Worm (Caenorhabditis elegans) whole organism, late embryonic: ENCODE measurements around the gene W10C6.2.

Experiments used
- F13H6.1 ChIP-seq: sonication (generic microtip); optimal IDR thresholded peaks from 2 replicates; lab custom pipeline; 2016; ENCODE audit warnings: missing genetic modification characterization, missing compliant biosample characterization
- ceh-19 ChIP-seq: fragments of 200-800 bp; sonication (Bioruptor generic); optimal IDR thresholded peaks from 2 replicates; lab custom pipeline; 2018; ENCODE audit warnings: mild to moderate bottlenecking, missing genetic modification characterization, missing compliant biosample characterization
- ceh-31 ChIP-seq: sonication (generic microtip); optimal IDR thresholded peaks from 2 replicates; lab custom pipeline; 2016; ENCODE audit warnings: missing genetic modification characterization, missing compliant biosample characterization
- ceh-45 ChIP-seq: fragments of 200-800 bp; sonication (Bioruptor generic); IDR thresholded peaks from 2 replicates; pipeline ENCODE4 v1.3.6; 2022; ENCODE audit warnings: missing genetic modification reagents, missing genetic modification characterization, missing compliant biosample characterization
- fkh-10 ChIP-seq: fragments of 150-350 bp; optimal IDR thresholded peaks from 2 replicates; lab custom pipeline; 2014; ENCODE audit warnings: missing biosample characterization, missing genetic modification reagents, missing genetic modification characterization

- TF ChIP-seq F13H6.1 (no peak), fkh-10 (GFP tag; lab: Kevin White, UChicago) (no peak), ceh-19 (no peak), ceh-31 (no peak), ceh-45 (GFP tag; lab: Robert Waterston, UW) (no peak)
Measured at ce11 chrII:11162390-11162789, 40.7 kb upstream of the W10C6.2 start, which contains the start of gene ptr-13.
